Worm (Caenorhabditis elegans) whole organism, L2 larva: ENCODE results near the gene asna-1.
A peak's percentile ranks its signal among the peaks of the same experiment; 100 is the strongest.

ENCODE experiments used
- ceh-82 ChIP-seq: fragments of 150-350 bp; optimal IDR thresholded peaks from 2 replicates; lab custom pipeline; 2014; ENCODE audit warnings: missing biosample characterization, missing genetic modification characterization
- nhr-6 ChIP-seq: fragments of 150-350 bp; optimal IDR thresholded peaks from 2 replicates; lab custom pipeline; 2014; ENCODE audit warnings: missing biosample characterization, missing genetic modification characterization
- snpc-4 ChIP-seq: fragments of 150-350 bp; optimal IDR thresholded peaks from 2 replicates; lab custom pipeline; 2014; ENCODE audit warnings: missing biosample characterization, missing genetic modification characterization

DNA sequence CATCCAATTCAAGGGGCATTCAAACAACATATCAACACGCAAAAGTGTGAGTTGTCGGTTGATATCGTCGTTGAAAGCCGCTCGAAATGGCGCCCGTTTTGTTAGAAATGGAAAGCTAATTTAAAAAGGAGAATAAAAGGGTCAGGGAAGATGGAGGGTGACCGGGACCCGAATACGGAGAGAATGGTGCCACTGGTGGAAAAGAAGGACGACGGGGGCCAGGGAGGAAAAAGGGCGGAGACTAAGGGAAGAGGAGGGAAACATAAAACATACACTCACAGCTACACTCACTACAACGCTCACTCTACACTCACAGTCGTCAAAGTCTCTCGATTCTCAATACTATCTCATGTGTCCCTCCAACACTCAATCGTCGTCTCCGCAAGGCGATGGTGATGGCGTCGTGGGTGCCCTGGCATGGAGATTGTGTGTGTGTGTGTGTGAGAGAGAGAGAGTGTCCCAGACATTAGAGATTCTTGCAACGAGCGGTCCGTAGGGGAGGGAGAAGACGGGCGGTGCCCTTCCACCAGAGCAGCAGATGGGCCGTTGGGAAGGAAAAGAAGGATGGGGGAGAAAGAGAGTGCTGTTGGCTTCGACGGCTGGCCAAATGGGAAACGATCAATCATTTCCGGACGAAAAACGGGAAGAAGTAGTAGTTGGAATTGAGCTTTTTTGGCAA, 20.8 kb upstream of the asna-1 start:
- no peak for TF ChIP-seq snpc-4
- TF ChIP-seq ceh-82 (tag; lab: Kevin White, UChicago) = no peak
- TF ChIP-seq nhr-6 (tag; lab: Kevin White, UChicago) = peak; percentile 73
